Fruit fly (Drosophila melanogaster) whole organism, adult: Measurements from ENCODE around the gene RFeSP.

Experiments
- CG14711 ChIP-seq: fragments of 200-800 bp; sonication (Bioruptor generic); optimal IDR thresholded peaks from 2 replicates; lab custom pipeline; 2018; ENCODE audit warnings: missing biosample characterization, mild to moderate bottlenecking, missing genetic modification characterization, moderate library complexity
- CG5204 ChIP-seq: fragments of 200-800 bp; sonication (Bioruptor generic); optimal IDR thresholded peaks from 2 replicates; lab custom pipeline; 2016; ENCODE audit warnings: missing biosample characterization, missing genetic modification characterization
- Crg-1 ChIP-seq: fragments of 200-800 bp; sonication (Bioruptor generic); optimal IDR thresholded peaks from 2 replicates; lab custom pipeline; 2016; ENCODE audit warnings: missing biosample characterization, missing genetic modification characterization
- cnc ChIP-seq, 2 experiments: fragments of >200 bp; optimal IDR thresholded peaks; 2 replicates each; lab custom pipeline; 2017

- TF ChIP-seq CG5204 (GFP tag; lab: Kevin White, UChicago) (no peak), cnc (optimal IDR thresholded peaks at IDR 0.05; lab: Kevin White, UChicago) (no peak), CG14711 (tag; lab: Kevin White, UChicago) (no peak), Crg-1 (GFP tag; lab: Kevin White, UChicago) (no peak)
These were observed 29.4 kb upstream of the RFeSP start for dm6 chr2L:1643252-1643864.
